ENCODE assay signal across 4 fruit fly cellular contexts in genomic region chr3L:11325671-11326306, dm6.
A peak's percentile ranks its signal among the peaks of the same experiment; 100 is the strongest.
TF ChIP-seq lines count a peak whose summit lies in the region.

No protein-coding gene starts in this region.

TF ChIP-seq in whole organism, adult, 20 proteins besides CTCF, POLR2A, EP300 and RAD21 (continued from another document):
- TF ChIP-seq Mnt (GFP tag; optimal IDR thresholded peaks at IDR 0.05; lab: Kevin White, UChicago), result no peak
- no peak for TF ChIP-seq cic (GFP tag; optimal IDR thresholded peaks at IDR 0.05; lab: Kevin White, UChicago)
TF ChIP-seq in whole organism, adult: peak in this region for 12.

TF ChIP-seq in whole organism, embryonic, 481 proteins besides CTCF, POLR2A, EP300 and RAD21 (continued from another document and continues in another):
- TF ChIP-seq CG7839 (tag; optimal IDR thresholded peaks at IDR 0.05; lab: Kevin White, UChicago), result peak; percentile 82
- peak; percentile 57 for TF ChIP-seq crc (GFP tag; optimal IDR thresholded peaks at IDR 0.05; lab: Kevin White, UChicago)
- no peak for TF ChIP-seq ash1 (GFP tag; optimal IDR thresholded peaks at IDR 0.05; lab: Kevin White, UChicago)
- TF ChIP-seq CG32772 (GFP tag; IDR thresholded peaks at IDR 0.05; lab: Robert Waterston, UW), result peak; percentile 72
- peak; percentile 68 for TF ChIP-seq slbo (GFP tag; IDR thresholded peaks at IDR 0.05; lab: Robert Waterston, UW)
- peak; percentile 63 for TF ChIP-seq CG12942 (GFP tag; optimal IDR thresholded peaks at IDR 0.05; lab: Kevin White, UChicago)
- no peak for TF ChIP-seq CG7963 (GFP tag; IDR thresholded peaks at IDR 0.05; lab: Robert Waterston, UW; ENCODE audit: partially characterized antibody)
- peak; percentile 66 for TF ChIP-seq Sox100B (GFP tag; optimal IDR thresholded peaks at IDR 0.05; lab: Kevin White, UChicago)
- peak; percentile 69 for TF ChIP-seq pnt (GFP tag; optimal IDR thresholded peaks at IDR 0.05; lab: Kevin White, UChicago)
- no peak for TF ChIP-seq CG11085 (GFP tag; IDR thresholded peaks at IDR 0.05; lab: Robert Waterston, UW)
- peak; percentile 73; the same call in 1 of the 2 replicates for TF ChIP-seq CG32767 (GFP tag; IDR thresholded peaks at IDR 0.05; lab: Robert Waterston, UW)
- TF ChIP-seq CG2129 (GFP tag; IDR thresholded peaks at IDR 0.05; lab: Robert Waterston, UW; ENCODE audit: partially characterized antibody), result no peak
- TF ChIP-seq B-H1 (GFP tag; IDR thresholded peaks at IDR 0.05; lab: Robert Waterston, UW), result peak; percentile 52
- TF ChIP-seq CG10209 (GFP tag; optimal IDR thresholded peaks at IDR 0.05; lab: Kevin White, UChicago), result peak; percentile 77
- peak; percentile 83 for TF ChIP-seq Xbp1 (GFP tag; optimal IDR thresholded peaks at IDR 0.05; lab: Kevin White, UChicago)
- no peak for TF ChIP-seq hth (optimal IDR thresholded peaks at IDR 0.05; lab: Kevin White, UChicago)
- peak; percentile 61 for TF ChIP-seq CG4730 (GFP tag; IDR thresholded peaks at IDR 0.05; lab: Robert Waterston, UW)
- no peak for TF ChIP-seq Nf-YC (tag; optimal IDR thresholded peaks at IDR 0.05; lab: Kevin White, UChicago)
- TF ChIP-seq CG11398 (GFP tag; optimal IDR thresholded peaks at IDR 0.05; lab: Kevin White, UChicago), result peak; percentile 61
- peak; percentile 82 for TF ChIP-seq CG8089 (GFP tag; optimal IDR thresholded peaks at IDR 0.05; lab: Kevin White, UChicago)
- TF ChIP-seq CG3065 (GFP tag; optimal IDR thresholded peaks at IDR 0.05; lab: Kevin White, UChicago), result peak; percentile 44
- 0 out of 2 replicates have a peak, but pooled peaks have one; percentile 23 for TF ChIP-seq CG16779 (GFP tag; IDR thresholded peaks at IDR 0.05; lab: Robert Waterston, UW)
- no peak for TF ChIP-seq nerfin-2 (GFP tag; IDR thresholded peaks at IDR 0.05; lab: Robert Waterston, UW; ENCODE audit: partially characterized antibody)
- TF ChIP-seq insv (GFP tag; optimal IDR thresholded peaks at IDR 0.05; lab: Kevin White, UChicago), result no peak
- peak; percentile 85 for TF ChIP-seq CG2712 (tag; optimal IDR thresholded peaks at IDR 0.05; lab: Kevin White, UChicago)
- TF ChIP-seq lola (GFP tag; optimal IDR thresholded peaks at IDR 0.05; lab: Kevin White, UChicago), result peak in 1 of 3 experiments; percentile 77
- no peak for TF ChIP-seq hb (GFP tag; IDR thresholded peaks at IDR 0.05; lab: Robert Waterston, UW; ENCODE audit: partially characterized antibody)
- peak; percentile 84 for TF ChIP-seq CG17359 (tag; optimal IDR thresholded peaks at IDR 0.05; lab: Kevin White, UChicago)
- TF ChIP-seq D19B (GFP tag; optimal IDR thresholded peaks at IDR 0.05; lab: Kevin White, UChicago), result peak; percentile 7
- TF ChIP-seq tll (GFP tag; optimal IDR thresholded peaks at IDR 0.05; lab: Kevin White, UChicago), result no peak
- TF ChIP-seq Taf1 (GFP tag; IDR thresholded peaks at IDR 0.05; lab: Robert Waterston, UW), result no peak
- no peak for TF ChIP-seq luna (GFP tag; optimal IDR thresholded peaks at IDR 0.05; lab: Kevin White, UChicago)
- TF ChIP-seq CG14710 (tag; optimal IDR thresholded peaks at IDR 0.05; lab: Kevin White, UChicago), result peak; percentile 78
- TF ChIP-seq Tbp (GFP tag; optimal IDR thresholded peaks at IDR 0.05; lab: Kevin White, UChicago), result no peak
- TF ChIP-seq CG15514 (GFP tag; optimal IDR thresholded peaks at IDR 0.05; lab: Kevin White, UChicago), result peak; percentile 18
- TF ChIP-seq Max (GFP tag; optimal IDR thresholded peaks at IDR 0.05; lab: Kevin White, UChicago), result peak; percentile 77
- peak; percentile 56 for TF ChIP-seq wor (GFP tag; IDR thresholded peaks at IDR 0.05; lab: Robert Waterston, UW)
- peak; percentile 63 for TF ChIP-seq tap (tag; optimal IDR thresholded peaks at IDR 0.05; lab: Kevin White, UChicago)
- no peak for TF ChIP-seq Stat92E (GFP tag; optimal IDR thresholded peaks at IDR 0.05; lab: Kevin White, UChicago)
- peak; percentile 25 for TF ChIP-seq MTF-1 (GFP tag; optimal IDR thresholded peaks at IDR 0.05; lab: Kevin White, UChicago; ENCODE audit: borderline replicate concordance)
- peak; percentile 69 for TF ChIP-seq CG12155 (GFP tag; optimal IDR thresholded peaks at IDR 0.05; lab: Kevin White, UChicago)
- peak; percentile 60 for TF ChIP-seq Dip3 (GFP tag; optimal IDR thresholded peaks at IDR 0.05; lab: Kevin White, UChicago)

TF ChIP-seq in whole organism, prepupa, 60 proteins besides CTCF, POLR2A, EP300 and RAD21 (continued from another document):
- TF ChIP-seq topi (GFP tag; optimal IDR thresholded peaks at IDR 0.05; lab: Kevin White, UChicago), result peak; percentile 94
- TF ChIP-seq CG34406 (GFP tag; optimal IDR thresholded peaks at IDR 0.05; lab: Kevin White, UChicago), result peak; percentile 91
- peak; percentile 90 for TF ChIP-seq Ets96B (tag; optimal IDR thresholded peaks at IDR 0.05; lab: Kevin White, UChicago)
- peak; percentile 92 for TF ChIP-seq net (GFP tag; optimal IDR thresholded peaks at IDR 0.05; lab: Kevin White, UChicago)
- peak; percentile 87 for TF ChIP-seq CG10669 (GFP tag; optimal IDR thresholded peaks at IDR 0.05; lab: Kevin White, UChicago)
- peak; percentile 98 for TF ChIP-seq Hr4 (GFP tag; optimal IDR thresholded peaks at IDR 0.05; lab: Kevin White, UChicago)
- TF ChIP-seq Sox15 (GFP tag; optimal IDR thresholded peaks at IDR 0.05; lab: Kevin White, UChicago), result peak; percentile 87
- TF ChIP-seq dac (GFP tag; optimal IDR thresholded peaks at IDR 0.05; lab: Kevin White, UChicago), result peak; percentile 85
- TF ChIP-seq Eip93F (GFP tag; optimal IDR thresholded peaks at IDR 0.05; lab: Kevin White, UChicago), result peak; percentile 75
- no peak for TF ChIP-seq fkh (GFP tag; optimal IDR thresholded peaks at IDR 0.05; lab: Kevin White, UChicago)
- peak; percentile 82 to 84 for TF ChIP-seq ss (GFP tag; optimal IDR thresholded peaks at IDR 0.05; lab: Kevin White, UChicago)
- peak; percentile 93 for TF ChIP-seq CG4318 (GFP tag; optimal IDR thresholded peaks at IDR 0.05; lab: Kevin White, UChicago)
- peak; percentile 96 for TF ChIP-seq CG3919 (GFP tag; optimal IDR thresholded peaks at IDR 0.05; lab: Kevin White, UChicago)
- TF ChIP-seq Hr39 (GFP tag; optimal IDR thresholded peaks at IDR 0.05; lab: Kevin White, UChicago), result peak; percentile 96
- peak; percentile 69 for TF ChIP-seq fd85E (GFP tag; optimal IDR thresholded peaks at IDR 0.05; lab: Kevin White, UChicago)
- TF ChIP-seq esn (GFP tag; optimal IDR thresholded peaks at IDR 0.05; lab: Kevin White, UChicago), result peak; percentile 96
- peak; percentile 94 for TF ChIP-seq acj6 (GFP tag; optimal IDR thresholded peaks at IDR 0.05; lab: Kevin White, UChicago)
- peak; percentile 87 for TF ChIP-seq Ets21C (GFP tag; optimal IDR thresholded peaks at IDR 0.05; lab: Kevin White, UChicago)
- TF ChIP-seq achi (GFP tag; optimal IDR thresholded peaks at IDR 0.05; lab: Kevin White, UChicago), result peak; percentile 93
- TF ChIP-seq Lpt (GFP tag; optimal IDR thresholded peaks at IDR 0.05; lab: Kevin White, UChicago), result peak; percentile 96
- peak; percentile 95 for TF ChIP-seq Sox102F (GFP tag; optimal IDR thresholded peaks at IDR 0.05; lab: Kevin White, UChicago)
- peak; percentile 87 for TF ChIP-seq CG10631 (GFP tag; optimal IDR thresholded peaks at IDR 0.05; lab: Kevin White, UChicago)
- TF ChIP-seq salr (GFP tag; optimal IDR thresholded peaks at IDR 0.05; lab: Kevin White, UChicago), result peak; percentile 70 to 93
- peak; percentile 96 for TF ChIP-seq Sox14 (GFP tag; optimal IDR thresholded peaks at IDR 0.05; lab: Kevin White, UChicago)
- peak; percentile 97 for TF ChIP-seq CG6163 (GFP tag; IDR thresholded peaks at IDR 0.05; lab: Robert Waterston, UW)
- TF ChIP-seq pdm3 (GFP tag; optimal IDR thresholded peaks at IDR 0.05; lab: Kevin White, UChicago), result peak; percentile 95
- peak; percentile 86 for TF ChIP-seq CG8632 (GFP tag; optimal IDR thresholded peaks at IDR 0.05; lab: Kevin White, UChicago)
- peak; percentile 94 for TF ChIP-seq Smox (GFP tag; optimal IDR thresholded peaks at IDR 0.05; lab: Kevin White, UChicago)
- TF ChIP-seq CG16779 (tag; optimal IDR thresholded peaks at IDR 0.05; lab: Kevin White, UChicago), result peak; percentile 79
- peak; percentile 94 for TF ChIP-seq CG6276 (GFP tag; optimal IDR thresholded peaks at IDR 0.05; lab: Kevin White, UChicago)
- TF ChIP-seq CG11762 (GFP tag; optimal IDR thresholded peaks at IDR 0.05; lab: Kevin White, UChicago; ENCODE audit: insufficient read depth), result peak; percentile 92
- TF ChIP-seq CG11902 (GFP tag; optimal IDR thresholded peaks at IDR 0.05; lab: Kevin White, UChicago), result peak; percentile 88
- TF ChIP-seq OdsH (GFP tag; optimal IDR thresholded peaks at IDR 0.05; lab: Kevin White, UChicago), result peak; percentile 94
- TF ChIP-seq CG31627 (GFP tag; optimal IDR thresholded peaks at IDR 0.05; lab: Kevin White, UChicago), result peak; percentile 97
- peak; percentile 86 for TF ChIP-seq spab (GFP tag; optimal IDR thresholded peaks at IDR 0.05; lab: Kevin White, UChicago)
- peak; percentile 91 for TF ChIP-seq lz (GFP tag; optimal IDR thresholded peaks at IDR 0.05; lab: Kevin White, UChicago)
- peak; percentile 87 for TF ChIP-seq CG11294 (GFP tag; IDR thresholded peaks at IDR 0.05; lab: Robert Waterston, UW)
- TF ChIP-seq Blimp-1 (GFP tag; optimal IDR thresholded peaks at IDR 0.05; lab: Kevin White, UChicago), result peak; percentile 61
- TF ChIP-seq CG8119 (GFP tag; IDR thresholded peaks at IDR 0.05; lab: Robert Waterston, UW), result peak; percentile 97
- TF ChIP-seq vri (GFP tag; optimal IDR thresholded peaks at IDR 0.05; lab: Kevin White, UChicago), result peak; percentile 91
- peak; percentile 88 for TF ChIP-seq Eip75B (GFP tag; optimal IDR thresholded peaks at IDR 0.05; lab: Kevin White, UChicago)

TF ChIP-seq in whole organism, wandering third instar larva, 38 proteins besides CTCF, POLR2A, EP300 and RAD21 (continued from another document):
- TF ChIP-seq HLH106 (tag; optimal IDR thresholded peaks at IDR 0.05; lab: Kevin White, UChicago) (peak; percentile 83), fru (GFP tag; optimal IDR thresholded peaks at IDR 0.05; lab: Kevin White, UChicago) (peak; percentile 91), lola (GFP tag; optimal IDR thresholded peaks at IDR 0.05; lab: Kevin White, UChicago) (no peak), Dif (GFP tag; optimal IDR thresholded peaks at IDR 0.05; lab: Kevin White, UChicago; ENCODE audit: partially characterized antibody) (no peak), jim (GFP tag; optimal IDR thresholded peaks at IDR 0.05; lab: Kevin White, UChicago) (peak; percentile 2), Myc (optimal IDR thresholded peaks at IDR 0.05; lab: Kevin White, UChicago) (no peak), Rel (GFP tag; optimal IDR thresholded peaks at IDR 0.05; lab: Kevin White, UChicago) (peak; percentile 75), Rel (tag; optimal IDR thresholded peaks at IDR 0.05; lab: Kevin White, UChicago) (peak; percentile 30), ey (GFP tag; optimal IDR thresholded peaks at IDR 0.05; lab: Kevin White, UChicago) (peak; percentile 93), Vsx2 (GFP tag; optimal IDR thresholded peaks at IDR 0.05; lab: Kevin White, UChicago; ENCODE audit: partially characterized antibody) (no peak), Sp1 (GFP tag; optimal IDR thresholded peaks at IDR 0.05; lab: Kevin White, UChicago) (peak; percentile 90), pan (optimal IDR thresholded peaks at IDR 0.05; lab: Kevin White, UChicago) (no peak), br (GFP tag; optimal IDR thresholded peaks at IDR 0.05; lab: Kevin White, UChicago) (peak; percentile 89), psq (GFP tag; optimal IDR thresholded peaks at IDR 0.05; lab: Kevin White, UChicago) (peak; percentile 88), CrebA (GFP tag; optimal IDR thresholded peaks at IDR 0.05; lab: Kevin White, UChicago; ENCODE audit: borderline replicate concordance) (peak; percentile 39), Hr78 (GFP tag; optimal IDR thresholded peaks at IDR 0.05; lab: Kevin White, UChicago) (no peak)
TF ChIP-seq in whole organism, wandering third instar larva: peak in this region for 27.
